Worm (Caenorhabditis elegans) whole organism, L2 larva: ENCODE results near the gene H12I19.115.

Experiments
- ZK546.5 ChIP-seq: sonication (generic microtip); optimal IDR thresholded peaks from 2 replicates; lab custom pipeline; 2017; ENCODE audit warnings: missing biosample characterization, missing genetic modification characterization
- alr-1 ChIP-seq: fragments of 150-350 bp; optimal IDR thresholded peaks from 2 replicates; lab custom pipeline; 2014; ENCODE audit warnings: missing biosample characterization, missing genetic modification characterization
- ceh-82 ChIP-seq: fragments of 150-350 bp; optimal IDR thresholded peaks from 2 replicates; lab custom pipeline; 2014; ENCODE audit warnings: missing biosample characterization, missing genetic modification characterization
- crh-2 ChIP-seq: sonication (generic microtip); optimal IDR thresholded peaks from 2 replicates; lab custom pipeline; 2017; ENCODE audit warnings: missing biosample characterization, missing genetic modification characterization
- dmd-4 ChIP-seq: sonication (generic microtip); optimal IDR thresholded peaks from 2 replicates; lab custom pipeline; 2017; ENCODE audit warnings: missing biosample characterization, missing genetic modification characterization
- egl-27 ChIP-seq: sonication (generic microtip); optimal IDR thresholded peaks from 3 replicates; lab custom pipeline; 2017; ENCODE audit warnings: missing biosample characterization, missing genetic modification reagents, missing genetic modification characterization
- elt-1 ChIP-seq: fragments of 150-350 bp; optimal IDR thresholded peaks from 2 replicates; lab custom pipeline; 2014; ENCODE audit warnings: missing biosample characterization, missing genetic modification characterization
- lin-11 ChIP-seq: fragments of 150-350 bp; sonication (generic microtip); optimal IDR thresholded peaks from 2 replicates; lab custom pipeline; 2014; ENCODE audit warnings: missing biosample characterization, missing genetic modification characterization, inconsistent platforms, mixed read lengths
- lin-13 ChIP-seq: fragments of 150-350 bp; optimal IDR thresholded peaks from 2 replicates; lab custom pipeline; 2014; ENCODE audit warnings: missing biosample characterization, missing genetic modification reagents, missing genetic modification characterization
- lsy-2 ChIP-seq, 2 experiments: fragments of 150-350 bp in 1 of 2; sonication (generic microtip) in 1 of 2; optimal IDR thresholded peaks; 2 replicates each; lab custom pipeline; 2014 to 2017; ENCODE audit warnings: missing biosample characterization in 2 of 2, missing genetic modification characterization in 2 of 2
- mab-5 ChIP-seq: fragments of 150-350 bp; optimal IDR thresholded peaks from 2 replicates; lab custom pipeline; 2014; ENCODE audit warnings: missing biosample characterization, missing genetic modification characterization
- mbf-1 ChIP-seq: sonication (generic microtip); optimal IDR thresholded peaks from 2 replicates; lab custom pipeline; 2017; ENCODE audit warnings: missing biosample characterization, missing genetic modification characterization
- nhr-11 ChIP-seq: fragments of 150-350 bp; optimal IDR thresholded peaks from 2 replicates; lab custom pipeline; 2014; ENCODE audit warnings: missing biosample characterization, missing genetic modification characterization
- nhr-129 ChIP-seq: fragments of 150-350 bp; optimal IDR thresholded peaks from 2 replicates; lab custom pipeline; 2014; ENCODE audit warnings: missing biosample characterization, missing genetic modification characterization
- nhr-21 ChIP-seq: fragments of 150-350 bp; optimal IDR thresholded peaks from 2 replicates; lab custom pipeline; 2014; ENCODE audit warnings: missing biosample characterization, missing genetic modification characterization
- nhr-237 ChIP-seq: fragments of 150-350 bp; optimal IDR thresholded peaks from 2 replicates; lab custom pipeline; 2014; ENCODE audit warnings: missing biosample characterization, missing genetic modification characterization
- nhr-6 ChIP-seq: fragments of 150-350 bp; optimal IDR thresholded peaks from 2 replicates; lab custom pipeline; 2014; ENCODE audit warnings: missing biosample characterization, missing genetic modification characterization
- peb-1 ChIP-seq: fragments of 150-350 bp; optimal IDR thresholded peaks from 2 replicates; lab custom pipeline; 2014; ENCODE audit warnings: missing biosample characterization, missing genetic modification characterization
- sma-3 ChIP-seq: sonication (generic microtip); optimal IDR thresholded peaks from 2 replicates; lab custom pipeline; 2016; ENCODE audit warnings: missing genetic modification reagents, missing genetic modification characterization, missing compliant biosample characterization
- sma-9 ChIP-seq, 2 experiments: fragments of 150-350 bp in 1 of 2; sonication (generic microtip) in 1 of 2; optimal IDR thresholded peaks; 2 replicates each; lab custom pipeline; 2014 to 2016; ENCODE audit warnings: missing genetic modification characterization in 2 of 2, mild to moderate bottlenecking in 1 of 2, missing biosample characterization in 1 of 2, missing compliant biosample characterization in 1 of 2, missing genetic modification reagents in 1 of 2, moderate library complexity in 1 of 2
- snpc-4 ChIP-seq: fragments of 150-350 bp; optimal IDR thresholded peaks from 2 replicates; lab custom pipeline; 2014; ENCODE audit warnings: missing biosample characterization, missing genetic modification characterization
- unc-55 ChIP-seq: fragments of 150-350 bp; sonication (generic microtip); optimal IDR thresholded peaks from 3 replicates; lab custom pipeline; 2014; ENCODE audit warnings: missing biosample characterization, missing genetic modification reagents, missing genetic modification characterization
- ztf-1 ChIP-seq: fragments of 200-800 bp; sonication (Bioruptor generic); conservative IDR thresholded peaks from 2 replicates; pipeline ENCODE4 v1.3.6; 2022; ENCODE audit warnings: missing genetic modification characterization, missing compliant biosample characterization

Gene H12I19.115

ce11 chrIV:14086395-14086794, 41.3 kb downstream of the H12I19.115 start:
- TF ChIP-seq elt-1 (no peak), nhr-129 (peak; percentile 11), nhr-21 (tag; lab: Kevin White, UChicago) (peak; percentile 6)

- TF ChIP-seq nhr-6 (no peak), alr-1 (tag; lab: Kevin White, UChicago) (no peak), ztf-1 (no peak), snpc-4 (tag; lab: Kevin White, UChicago) (no peak)
Observed at ce11 chrIV:14083505-14083904, 44.1 kb downstream of the H12I19.115 start, which contains the start of gene F52B11.2. Gene F52B11.2 (plus strand): TSS chrIV:14083568.

- TF ChIP-seq sma-3 (GFP tag; lab: Kevin White, UChicago) (no peak), nhr-129 (peak; percentile 8), ZK546.5 (tag; lab: Kevin White, UChicago) (no peak), unc-55 (GFP tag; lab: Kevin White, UChicago) (peak; percentile 15), crh-2 (tag; lab: Kevin White, UChicago) (peak; percentile 38), egl-27 (tag; lab: Kevin White, UChicago) (no peak), ceh-82 (tag; lab: Kevin White, UChicago) (no peak), snpc-4 (tag; lab: Kevin White, UChicago) (no peak), mbf-1 (tag; lab: Kevin White, UChicago) (no peak), sma-9 (GFP tag; optimal IDR thresholded peaks at IDR 0.05; lab: Kevin White, UChicago) (no peak), sma-9 (tag; optimal IDR thresholded peaks at IDR 0.05; lab: Kevin White, UChicago) (no peak), mab-5 (tag; lab: Kevin White, UChicago) (no peak), peb-1 (tag; lab: Kevin White, UChicago) (no peak), nhr-21 (tag; lab: Kevin White, UChicago) (no peak), nhr-11 (tag; lab: Kevin White, UChicago) (no peak), lin-13 (GFP tag; lab: Kevin White, UChicago) (no peak), dmd-4 (tag; lab: Kevin White, UChicago) (no peak), lsy-2 (tag; optimal IDR thresholded peaks at IDR 0.05; lab: Kevin White, UChicago) (no peak), lin-11 (tag; lab: Kevin White, UChicago) (no peak), nhr-237 (tag; lab: Kevin White, UChicago) (no peak)
Observed at ce11 chrIV:14082956-14083355, 44.7 kb downstream of the H12I19.115 start.
